Fruit fly (Drosophila melanogaster) whole organism, prepupa: ENCODE data around the gene bdwf.

Source experiments
- CG11762 ChIP-seq: fragments of 200-800 bp; sonication (Bioruptor generic); optimal IDR thresholded peaks from 3 replicates; lab custom pipeline; 2016; ENCODE audit warnings: missing biosample characterization, missing genetic modification characterization; ENCODE audit not compliant: insufficient read depth
- CG11902 ChIP-seq: fragments of 200-800 bp; sonication (Bioruptor generic); optimal IDR thresholded peaks from 3 replicates; lab custom pipeline; 2016; ENCODE audit warnings: missing biosample characterization, missing genetic modification characterization
- CG15336 ChIP-seq: fragments of 200-800 bp; sonication (Bioruptor generic); IDR thresholded peaks from 2 replicates; pipeline ENCODE4 v1.3.6; 2022; ENCODE audit warnings: missing biosample characterization, missing genetic modification characterization
- CG3032 ChIP-seq: fragments of 200-800 bp; optimal IDR thresholded peaks from 2 replicates; lab custom pipeline; 2019; ENCODE audit warnings: missing biosample characterization, mild to moderate bottlenecking, missing genetic modification characterization, moderate library complexity
- CG34406 ChIP-seq: fragments of 200-800 bp; sonication (Bioruptor generic); optimal IDR thresholded peaks from 3 replicates; lab custom pipeline; 2016; ENCODE audit warnings: missing biosample characterization, missing genetic modification characterization
- CG3919 ChIP-seq: fragments of 200-800 bp; sonication (Bioruptor generic); optimal IDR thresholded peaks from 3 replicates; lab custom pipeline; 2016; ENCODE audit warnings: missing biosample characterization, missing genetic modification characterization
- CG4318 ChIP-seq: fragments of 200-800 bp; sonication (Bioruptor generic); optimal IDR thresholded peaks from 3 replicates; lab custom pipeline; 2017; ENCODE audit warnings: missing biosample characterization, mild to moderate bottlenecking, missing genetic modification characterization
- CG6276 ChIP-seq: fragments of 200-800 bp; sonication (Bioruptor generic); optimal IDR thresholded peaks from 2 replicates; lab custom pipeline; 2017; ENCODE audit warnings: missing biosample characterization, mild to moderate bottlenecking, missing genetic modification characterization
- CG6792 ChIP-seq: fragments of 200-800 bp; sonication (Bioruptor generic); optimal IDR thresholded peaks from 3 replicates; lab custom pipeline; 2016; ENCODE audit warnings: missing biosample characterization, missing genetic modification characterization
- CG6808 ChIP-seq: fragments of 200-800 bp; sonication (Bioruptor generic); optimal IDR thresholded peaks from 3 replicates; lab custom pipeline; 2017; ENCODE audit warnings: missing biosample characterization, missing genetic modification characterization, mild to moderate bottlenecking, moderate library complexity, missing genetic modification reagents
- CG6854 ChIP-seq: fragments of 200-800 bp; sonication (Bioruptor generic); optimal IDR thresholded peaks from 2 replicates; lab custom pipeline; 2017; ENCODE audit warnings: missing biosample characterization, mild to moderate bottlenecking, missing genetic modification characterization
- CG7368 ChIP-seq: fragments of 200-800 bp; sonication (Bioruptor generic); optimal IDR thresholded peaks from 3 replicates; lab custom pipeline; 2016; ENCODE audit warnings: missing biosample characterization, missing genetic modification characterization
- CG8319 ChIP-seq: fragments of 200-800 bp; sonication (Bioruptor generic); optimal IDR thresholded peaks from 3 replicates; lab custom pipeline; 2016; ENCODE audit warnings: missing biosample characterization, missing genetic modification characterization
- Eip78C ChIP-seq: fragments of 200-800 bp; sonication (Bioruptor generic); peaks from one replicate; lab custom pipeline; 2016; ENCODE audit warnings: missing biosample characterization, missing genetic modification characterization
- Eip93F ChIP-seq: fragments of 200-800 bp; sonication (Bioruptor generic); optimal IDR thresholded peaks from 2 replicates; lab custom pipeline; 2016; ENCODE audit warnings: missing biosample characterization, mild to moderate bottlenecking, missing genetic modification characterization
- Ets21C ChIP-seq: fragments of 200-800 bp; sonication (Bioruptor generic); optimal IDR thresholded peaks from 3 replicates; lab custom pipeline; 2016; ENCODE audit warnings: missing biosample characterization, missing genetic modification characterization
- Ets96B ChIP-seq: fragments of 200-800 bp; optimal IDR thresholded peaks from 2 replicates; lab custom pipeline; 2019; ENCODE audit warnings: missing biosample characterization, mild to moderate bottlenecking, missing genetic modification characterization, moderate library complexity
- Hr38 ChIP-seq: sonication (Bioruptor generic); optimal IDR thresholded peaks from 2 replicates; lab custom pipeline; 2016; ENCODE audit warnings: missing biosample characterization, missing genetic modification characterization
- Hr39 ChIP-seq: fragments of 200-800 bp; sonication (Bioruptor generic); optimal IDR thresholded peaks from 2 replicates; lab custom pipeline; 2016; ENCODE audit warnings: missing biosample characterization, missing genetic modification characterization
- Hr4 ChIP-seq: fragments of 200-800 bp; sonication (Bioruptor generic); optimal IDR thresholded peaks from 3 replicates; lab custom pipeline; 2016; ENCODE audit warnings: missing biosample characterization, missing genetic modification characterization
- Lpt ChIP-seq: fragments of 200-800 bp; sonication (Bioruptor generic); optimal IDR thresholded peaks from 3 replicates; lab custom pipeline; 2016; ENCODE audit warnings: missing biosample characterization, missing genetic modification characterization
- Sox102F ChIP-seq: fragments of 200-800 bp; sonication (Bioruptor generic); optimal IDR thresholded peaks from 2 replicates; lab custom pipeline; 2016; ENCODE audit warnings: missing biosample characterization, mild to moderate bottlenecking, missing genetic modification characterization
- Sox14 ChIP-seq: fragments of 200-800 bp; sonication (Bioruptor generic); optimal IDR thresholded peaks from 3 replicates; lab custom pipeline; 2016; ENCODE audit warnings: missing biosample characterization, missing genetic modification characterization
- achi ChIP-seq: fragments of 200-800 bp; sonication (Bioruptor generic); optimal IDR thresholded peaks from 3 replicates; lab custom pipeline; 2016; ENCODE audit warnings: missing biosample characterization, missing genetic modification characterization
- acj6 ChIP-seq: fragments of 200-800 bp; sonication (Bioruptor generic); optimal IDR thresholded peaks from 3 replicates; lab custom pipeline; 2016; ENCODE audit warnings: missing biosample characterization, missing genetic modification characterization
- eg ChIP-seq: fragments of 200-800 bp; sonication (Bioruptor generic); IDR thresholded peaks from 3 replicates; pipeline ENCODE4 v1.3.6; 2022; ENCODE audit warnings: missing biosample characterization, missing genetic modification characterization
- esn ChIP-seq: fragments of 200-800 bp; sonication (Bioruptor generic); optimal IDR thresholded peaks from 2 replicates; lab custom pipeline; 2016; ENCODE audit warnings: missing biosample characterization, mild to moderate bottlenecking, missing genetic modification characterization, moderate library complexity
- fd59A ChIP-seq: fragments of 200-800 bp; sonication (Bioruptor generic); optimal IDR thresholded peaks from 2 replicates; lab custom pipeline; 2017; ENCODE audit warnings: missing biosample characterization, mild to moderate bottlenecking, missing genetic modification characterization, missing genetic modification reagents
- fkh ChIP-seq: fragments of 200-800 bp; sonication (Bioruptor generic); optimal IDR thresholded peaks from 3 replicates; lab custom pipeline; 2017; ENCODE audit warnings: missing biosample characterization, mild to moderate bottlenecking, missing genetic modification characterization, moderate library complexity
- lz ChIP-seq: fragments of 200-800 bp; sonication (Bioruptor generic); optimal IDR thresholded peaks from 3 replicates; lab custom pipeline; 2016; ENCODE audit warnings: missing biosample characterization, missing genetic modification characterization
- salr ChIP-seq, 2 experiments: fragments of 200-800 bp; sonication (Bioruptor generic); optimal IDR thresholded peaks; 3 replicates each; lab custom pipeline; 2016 to 2018; ENCODE audit warnings: missing biosample characterization in 2 of 2, missing genetic modification characterization in 2 of 2, mild to moderate bottlenecking in 1 of 2
- spab ChIP-seq: fragments of 200-800 bp; sonication (Bioruptor generic); optimal IDR thresholded peaks from 2 replicates; lab custom pipeline; 2017; ENCODE audit warnings: missing biosample characterization, mild to moderate bottlenecking, missing genetic modification characterization, missing genetic modification reagents
- ss ChIP-seq, 2 experiments: fragments of 200-800 bp; sonication (Bioruptor generic); optimal IDR thresholded peaks; 2 replicates in 1 of 2; 3 replicates in 1 of 2; lab custom pipeline; 2017 to 2018; ENCODE audit warnings: mild to moderate bottlenecking in 2 of 2, missing biosample characterization in 2 of 2, missing genetic modification characterization in 2 of 2, moderate library complexity in 1 of 2
- svp ChIP-seq: fragments of 200-800 bp; sonication (Bioruptor generic); peaks from one replicate; lab custom pipeline; 2016; ENCODE audit warnings: missing biosample characterization, missing genetic modification characterization
- vri ChIP-seq: fragments of 200-800 bp; sonication (Bioruptor generic); optimal IDR thresholded peaks from 3 replicates; lab custom pipeline; 2016; ENCODE audit warnings: missing biosample characterization, mild to moderate bottlenecking, missing genetic modification characterization

Gene bdwf

dm6 chr3R:17072526-17073114 lies 29.7 kb upstream of the bdwf start, which contains the start of the genes Ns1 and mRpS11 (continued):
- TF ChIP-seq lz (GFP tag; lab: Kevin White, UChicago) (peak; percentile 15), Hr4 (GFP tag; lab: Kevin White, UChicago) (no peak), acj6 (GFP tag; lab: Kevin White, UChicago) (no peak), CG15336 (GFP tag; lab: Robert Waterston, UW) (no peak), spab (GFP tag; lab: Kevin White, UChicago) (no peak), CG8319 (no peak), CG34406 (GFP tag; lab: Kevin White, UChicago) (no peak), CG3032 (tag; lab: Kevin White, UChicago) (peak; percentile 34), Hr39 (GFP tag; lab: Kevin White, UChicago) (no peak), CG7368 (no peak), CG11902 (no peak), ss (GFP tag; optimal IDR thresholded peaks at IDR 0.05; lab: Kevin White, UChicago) (no peak), CG6276 (GFP tag; lab: Kevin White, UChicago) (no peak), Sox14 (peak; percentile 48), CG3919 (no peak), Ets96B (tag; lab: Kevin White, UChicago) (no peak), CG6792 (GFP tag; lab: Kevin White, UChicago) (no peak), achi (no peak), CG11762 (GFP tag; lab: Kevin White, UChicago) (no peak), Lpt (GFP tag; lab: Kevin White, UChicago) (no peak), CG6854 (GFP tag; lab: Kevin White, UChicago) (no peak), fkh (peak; percentile 13), salr (GFP tag; optimal IDR thresholded peaks at IDR 0.05; lab: Kevin White, UChicago) (no peak)

DNA sequence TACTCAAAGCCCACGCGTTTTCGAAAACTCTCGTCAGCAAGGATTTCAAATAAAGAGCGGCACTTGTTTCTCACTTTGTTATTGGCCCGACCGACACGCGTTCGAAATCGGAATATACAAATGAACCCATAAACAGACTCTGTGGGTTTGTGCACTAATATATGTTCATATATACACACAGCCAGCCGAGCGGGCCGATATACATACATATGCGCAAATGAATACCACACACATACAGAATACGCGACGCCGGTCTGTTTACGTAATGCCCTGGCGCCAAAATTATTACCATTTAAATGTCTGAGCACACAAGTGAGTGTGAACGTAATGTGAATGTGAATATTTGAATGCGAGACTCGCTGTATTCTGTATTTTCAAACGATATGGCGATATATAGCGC lies 24.8 kb upstream of the bdwf start:
- TF ChIP-seq vri (GFP tag; lab: Kevin White, UChicago) (peak; percentile 96), achi (no peak), svp (GFP tag; lab: Kevin White, UChicago) (peak; percentile 66), Eip78C (GFP tag; lab: Kevin White, UChicago) (peak; percentile 11), fkh (peak; percentile 44), CG7368 (no peak)

- TF ChIP-seq eg (GFP tag; lab: Robert Waterston, UW) (0 out of 3 replicates have a peak, but pooled peaks have one; percentile 10), Hr38 (GFP tag; lab: Kevin White, UChicago) (no peak), Sox102F (GFP tag; lab: Kevin White, UChicago) (no peak), CG4318 (GFP tag; lab: Kevin White, UChicago) (no peak), Eip93F (peak; percentile 11), CG6808 (GFP tag; lab: Kevin White, UChicago) (no peak), svp (GFP tag; lab: Kevin White, UChicago) (peak; percentile 50), CG7368 (no peak), fd59A (no peak), CG3919 (no peak), esn (GFP tag; lab: Kevin White, UChicago) (no peak)
- TF ChIP-seq, all 60 proteins: peak for 3
Measured at dm6 chr3R:17066828-17067430, 24.0 kb upstream of the bdwf start.

DNA sequence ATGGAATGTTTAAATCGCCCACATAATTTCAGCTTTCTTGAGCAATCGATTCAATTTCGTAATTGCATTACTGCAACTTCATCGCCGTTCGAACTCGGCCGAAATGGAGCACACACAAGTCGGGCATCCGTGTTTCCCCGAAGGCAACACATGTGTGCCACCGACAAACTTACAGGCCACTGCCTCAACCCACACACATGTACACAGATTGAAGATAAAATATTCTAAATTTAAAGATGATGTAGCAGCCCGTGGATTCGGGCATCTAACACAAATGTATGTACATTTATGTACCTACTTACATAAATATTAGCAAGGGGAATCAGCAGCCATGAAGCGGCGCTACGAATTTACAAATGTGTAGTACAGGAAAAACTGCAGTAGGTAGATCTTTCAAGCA lies 23.1 kb upstream of the bdwf start:
- peak; percentile 38 for TF ChIP-seq Eip78C (GFP tag; lab: Kevin White, UChicago)
- no peak for TF ChIP-seq Ets21C (GFP tag; lab: Kevin White, UChicago)
